Fruit fly (Drosophila melanogaster) whole organism, embryonic: ENCODE measurements around the gene CG1440.

ENCODE experiments used
- Abd-B ChIP-seq: fragments of 200-800 bp; sonication (Bioruptor generic); optimal IDR thresholded peaks from 2 replicates; lab custom pipeline; 2018; ENCODE audit warnings: missing biosample characterization, mild to moderate bottlenecking, missing genetic modification characterization, moderate library complexity
- Antp ChIP-seq: fragments of 200-800 bp; sonication (Bioruptor generic); optimal IDR thresholded peaks from 3 replicates; lab custom pipeline; 2016; ENCODE audit warnings: missing biosample characterization, missing genetic modification characterization
- Bgb ChIP-seq: fragments of 200-800 bp; sonication (Bioruptor generic); IDR thresholded peaks from 2 replicates; pipeline ENCODE4 v1.3.6; 2022; ENCODE audit warnings: missing biosample characterization, missing genetic modification characterization; ENCODE audit not compliant: partially characterized antibody
- CG12071 ChIP-seq: fragments of 200-800 bp; sonication (Bioruptor generic); optimal IDR thresholded peaks from 3 replicates; lab custom pipeline; 2018; ENCODE audit warnings: missing biosample characterization, mild to moderate bottlenecking, missing genetic modification characterization
- CG13287 ChIP-seq: fragments of 200-800 bp; sonication (Bioruptor generic); IDR thresholded peaks from 2 replicates; pipeline ENCODE4 v1.3.6; 2022; ENCODE audit warnings: missing biosample characterization, missing genetic modification characterization; ENCODE audit not compliant: partially characterized antibody
- CG13424 ChIP-seq: fragments of 200-800 bp; sonication (Bioruptor generic); optimal IDR thresholded peaks from 2 replicates; lab custom pipeline; 2019; ENCODE audit warnings: missing biosample characterization, mild to moderate bottlenecking, missing genetic modification characterization, moderate library complexity
- CG14965 ChIP-seq: fragments of 200-800 bp; sonication (Bioruptor generic); optimal IDR thresholded peaks from 2 replicates; lab custom pipeline; 2016; ENCODE audit warnings: missing biosample characterization, missing genetic modification characterization, borderline replicate concordance
- CG15479 ChIP-seq: fragments of 200-800 bp; sonication (Bioruptor generic); optimal IDR thresholded peaks from 3 replicates; lab custom pipeline; 2019; ENCODE audit warnings: missing biosample characterization, mild to moderate bottlenecking, missing genetic modification characterization, moderate library complexity
- CG15601 ChIP-seq: fragments of 200-800 bp; sonication (Bioruptor generic); optimal IDR thresholded peaks from 3 replicates; lab custom pipeline; 2019; ENCODE audit warnings: missing biosample characterization, mild to moderate bottlenecking, missing genetic modification characterization, moderate library complexity
- CG16779 ChIP-seq: fragments of 200-800 bp; sonication (Bioruptor generic); IDR thresholded peaks from 2 replicates; pipeline ENCODE4 v1.3.6; 2022; ENCODE audit warnings: missing biosample characterization, missing genetic modification characterization
- CG17361 ChIP-seq: fragments of 200-800 bp; sonication (Bioruptor generic); IDR thresholded peaks from 3 replicates; pipeline ENCODE4 v1.3.6; 2022; ENCODE audit warnings: missing biosample characterization, missing genetic modification characterization
- CG17829 ChIP-seq: fragments of 200-800 bp; optimal IDR thresholded peaks from 2 replicates; lab custom pipeline; 2019; ENCODE audit warnings: missing biosample characterization, mild to moderate bottlenecking, missing genetic modification characterization, moderate library complexity
- CG18262 ChIP-seq: fragments of 200-800 bp; optimal IDR thresholded peaks from 3 replicates; lab custom pipeline; 2019; ENCODE audit warnings: missing biosample characterization, mild to moderate bottlenecking, missing genetic modification characterization, moderate library complexity
- CG18764 ChIP-seq: fragments of 200-800 bp; sonication (Bioruptor generic); optimal IDR thresholded peaks from 3 replicates; lab custom pipeline; 2016; ENCODE audit warnings: missing biosample characterization, missing genetic modification characterization
- CG4820 ChIP-seq: fragments of 200-800 bp; sonication (Bioruptor generic); optimal IDR thresholded peaks from 3 replicates; lab custom pipeline; 2016; ENCODE audit warnings: missing biosample characterization, missing genetic modification characterization
- CG6689 ChIP-seq: fragments of 200-800 bp; sonication (Bioruptor generic); IDR thresholded peaks from 2 replicates; pipeline ENCODE4 v1.3.6; 2022; ENCODE audit warnings: missing biosample characterization, missing genetic modification characterization
- CG6854 ChIP-seq: fragments of 200-800 bp; sonication (Bioruptor generic); optimal IDR thresholded peaks from 3 replicates; lab custom pipeline; 2017; ENCODE audit warnings: missing biosample characterization, mild to moderate bottlenecking, missing genetic modification characterization
- CG7556 ChIP-seq: fragments of 200-800 bp; sonication (Bioruptor generic); optimal IDR thresholded peaks from 2 replicates; lab custom pipeline; 2017; ENCODE audit warnings: missing biosample characterization, mild to moderate bottlenecking, missing genetic modification characterization
- CG7963 ChIP-seq: fragments of 200-800 bp; sonication (Bioruptor generic); IDR thresholded peaks from 3 replicates; pipeline ENCODE4 v1.3.6; 2022; ENCODE audit warnings: missing biosample characterization, missing genetic modification characterization; ENCODE audit not compliant: partially characterized antibody
- CG8478 ChIP-seq: fragments of >200 bp; optimal IDR thresholded peaks from 2 replicates; lab custom pipeline; 2018
- Dek ChIP-seq: fragments of 200-800 bp; sonication (Bioruptor generic); optimal IDR thresholded peaks from 3 replicates; lab custom pipeline; 2019; ENCODE audit warnings: missing biosample characterization, mild to moderate bottlenecking, missing genetic modification characterization, moderate library complexity
- Dp ChIP-seq: fragments of 200-800 bp; sonication (Bioruptor generic); optimal IDR thresholded peaks from 2 replicates; lab custom pipeline; 2018; ENCODE audit warnings: missing biosample characterization, mild to moderate bottlenecking, missing genetic modification characterization, moderate library complexity
- Fer2 ChIP-seq: fragments of 200-800 bp; sonication (Bioruptor generic); optimal IDR thresholded peaks from 2 replicates; lab custom pipeline; 2018; ENCODE audit warnings: missing biosample characterization, mild to moderate bottlenecking, missing genetic modification characterization, moderate library complexity
- H2.0 ChIP-seq: fragments of 200-800 bp; sonication (Bioruptor generic); IDR thresholded peaks from 2 replicates; pipeline ENCODE4 v1.3.6; 2022; ENCODE audit warnings: missing biosample characterization, missing genetic modification characterization
- HHEX ChIP-seq: fragments of 200-800 bp; sonication (Bioruptor generic); optimal IDR thresholded peaks from 3 replicates; lab custom pipeline; 2017; ENCODE audit warnings: missing biosample characterization, mild to moderate bottlenecking, missing genetic modification characterization, missing genetic modification reagents
- HLH3B ChIP-seq: fragments of 200-800 bp; sonication (Bioruptor generic); IDR thresholded peaks from 2 replicates; pipeline ENCODE4 v1.3.6; 2022; ENCODE audit warnings: missing biosample characterization, missing genetic modification characterization
- HLHmδ ChIP-seq: fragments of 200-800 bp; sonication (Bioruptor generic); optimal IDR thresholded peaks from 2 replicates; lab custom pipeline; 2018; ENCODE audit warnings: missing biosample characterization, mild to moderate bottlenecking, missing genetic modification characterization, moderate library complexity
- Hmr ChIP-seq: fragments of 200-800 bp; sonication (Bioruptor generic); optimal IDR thresholded peaks from 3 replicates; lab custom pipeline; 2017; ENCODE audit warnings: mild to moderate bottlenecking, missing biosample characterization, missing genetic modification reagents, missing genetic modification characterization
- NC2α ChIP-seq: fragments of 200-800 bp; sonication (Bioruptor generic); optimal IDR thresholded peaks from 2 replicates; lab custom pipeline; 2016; ENCODE audit warnings: missing biosample characterization, missing genetic modification characterization
- NC2β ChIP-seq: fragments of 200-800 bp; sonication (Bioruptor generic); optimal IDR thresholded peaks from 2 replicates; lab custom pipeline; 2016; ENCODE audit warnings: missing biosample characterization, missing genetic modification characterization
- NFAT ChIP-seq: fragments of 200-800 bp; sonication (Bioruptor generic); IDR thresholded peaks from 2 replicates; pipeline ENCODE4 v1.3.6; 2022; ENCODE audit warnings: missing biosample characterization, missing genetic modification characterization
- Oaz ChIP-seq: fragments of 200-800 bp; sonication (Bioruptor generic); IDR thresholded peaks from 2 replicates; pipeline ENCODE4 v1.3.6; 2022; ENCODE audit warnings: missing biosample characterization, missing genetic modification characterization
- Scr ChIP-seq: fragments of 200-800 bp; sonication (Bioruptor generic); IDR thresholded peaks from 2 replicates; pipeline ENCODE4 v1.3.6; 2022; ENCODE audit warnings: missing biosample characterization, missing genetic modification characterization; ENCODE audit not compliant: partially characterized antibody
- Xbp1 ChIP-seq: fragments of 200-800 bp; sonication (Bioruptor generic); optimal IDR thresholded peaks from 3 replicates; lab custom pipeline; 2016; ENCODE audit warnings: missing biosample characterization, mild to moderate bottlenecking, missing genetic modification characterization
- abd-A ChIP-seq: fragments of 200-800 bp; sonication (Bioruptor generic); optimal IDR thresholded peaks from 3 replicates; lab custom pipeline; 2019; ENCODE audit warnings: missing biosample characterization, mild to moderate bottlenecking, missing genetic modification characterization, moderate library complexity
- ase ChIP-seq: fragments of 200-800 bp; sonication (Bioruptor generic); IDR thresholded peaks from 3 replicates; pipeline ENCODE4 v1.3.6; 2022; ENCODE audit warnings: missing biosample characterization, missing genetic modification characterization
- croc ChIP-seq: fragments of 200-800 bp; sonication (Bioruptor generic); conservative IDR thresholded peaks from 3 replicates; pipeline ENCODE4 v1.3.6; 2022; ENCODE audit warnings: missing biosample characterization, missing genetic modification characterization
- danr ChIP-seq: fragments of 200-800 bp; sonication (Bioruptor generic); IDR thresholded peaks from 2 replicates; pipeline ENCODE4 v1.3.6; 2022; ENCODE audit warnings: missing biosample characterization, missing genetic modification characterization
- en ChIP-seq: fragments of 200-800 bp; sonication (Bioruptor generic); optimal IDR thresholded peaks from 2 replicates; lab custom pipeline; 2016; ENCODE audit warnings: missing biosample characterization, missing genetic modification characterization
- ftz-f1 ChIP-seq: fragments of 200-800 bp; sonication (Bioruptor generic); optimal IDR thresholded peaks from 2 replicates; lab custom pipeline; 2016; ENCODE audit warnings: missing biosample characterization, missing genetic modification characterization
- gt ChIP-seq: fragments of 200-800 bp; sonication (Bioruptor generic); IDR thresholded peaks from 2 replicates; pipeline ENCODE4 v1.3.6; 2022; ENCODE audit warnings: missing biosample characterization, missing genetic modification characterization
- ind ChIP-seq: fragments of 200-800 bp; sonication (Bioruptor generic); optimal IDR thresholded peaks from 3 replicates; lab custom pipeline; 2016; ENCODE audit warnings: missing biosample characterization, missing genetic modification characterization
- jumu ChIP-seq: fragments of 200-800 bp; sonication (Bioruptor generic); optimal IDR thresholded peaks from 3 replicates; lab custom pipeline; 2016; ENCODE audit warnings: missing biosample characterization, missing genetic modification characterization
- kni ChIP-seq: fragments of 200-800 bp; sonication (Bioruptor generic); optimal IDR thresholded peaks from 3 replicates; lab custom pipeline; 2017; ENCODE audit warnings: mild to moderate bottlenecking, missing biosample characterization, missing genetic modification reagents, missing genetic modification characterization
- psq ChIP-seq: fragments of 200-800 bp; sonication (Bioruptor generic); optimal IDR thresholded peaks from 2 replicates; lab custom pipeline; 2017; ENCODE audit warnings: missing biosample characterization, missing genetic modification characterization
- salm ChIP-seq: fragments of 200-800 bp; sonication (Bioruptor generic); optimal IDR thresholded peaks from 2 replicates; lab custom pipeline; 2018; ENCODE audit warnings: missing biosample characterization, mild to moderate bottlenecking, missing genetic modification characterization
- sens ChIP-seq: fragments of 200-800 bp; sonication (Bioruptor generic); peaks from one replicate; lab custom pipeline; 2016; ENCODE audit warnings: missing biosample characterization, missing genetic modification characterization
- sima ChIP-seq: fragments of 200-800 bp; sonication (Bioruptor generic); optimal IDR thresholded peaks from 2 replicates; lab custom pipeline; 2016; ENCODE audit warnings: missing biosample characterization, missing genetic modification characterization
- stwl ChIP-seq: fragments of 200-800 bp; sonication (Bioruptor generic); optimal IDR thresholded peaks from 3 replicates; lab custom pipeline; 2018; ENCODE audit warnings: missing biosample characterization, mild to moderate bottlenecking, missing genetic modification characterization, moderate library complexity

Gene CG1440

dm6 chrX:8398177-8399018 is 38.5 kb upstream of the CG1440 start, which contains the start of gene CG10555 (continued):
- TF ChIP-seq CG18764 (GFP tag; lab: Kevin White, UChicago), result peak; percentile 97
- TF ChIP-seq CG7963, result peak; percentile 69
- peak; percentile 86 for TF ChIP-seq HLH3B (GFP tag; lab: Robert Waterston, UW)
- TF ChIP-seq NFAT (GFP tag; lab: Robert Waterston, UW), result peak; percentile 87
- peak; percentile 96 for TF ChIP-seq CG13424
- peak; percentile 85 for TF ChIP-seq Hmr
- TF ChIP-seq CG13287 (GFP tag; lab: Robert Waterston, UW), result peak; percentile 75
- TF ChIP-seq Abd-B (GFP tag; lab: Kevin White, UChicago), result peak; percentile 79
- TF ChIP-seq CG4820, result peak; percentile 87
- peak; percentile 86 for TF ChIP-seq ase (GFP tag; lab: Robert Waterston, UW)
- peak; percentile 91 for TF ChIP-seq Oaz (GFP tag; lab: Robert Waterston, UW)
- peak; percentile 69 for TF ChIP-seq jumu
- peak; percentile 60 for TF ChIP-seq CG14965 (GFP tag; lab: Kevin White, UChicago)
- no peak for TF ChIP-seq HLHmδ (GFP tag; lab: Kevin White, UChicago)
- TF ChIP-seq Dp, result peak; percentile 11
- TF ChIP-seq CG15479, result peak; percentile 66
- peak; percentile 84 for TF ChIP-seq gt (GFP tag; lab: Robert Waterston, UW)
- peak; percentile 89 for TF ChIP-seq Xbp1
- no peak for TF ChIP-seq CG8478 (lab: Kevin White, UChicago)
- TF ChIP-seq CG16779 (GFP tag; lab: Robert Waterston, UW), result peak; percentile 69; the same call in 1 of the 2 replicates
- TF ChIP-seq CG15601 (tag; lab: Kevin White, UChicago), result peak; percentile 84
- TF ChIP-seq CG17829, result peak; percentile 75
- no peak for TF ChIP-seq abd-A (tag; lab: Kevin White, UChicago)
- peak; percentile 49 for TF ChIP-seq Dek (tag; lab: Kevin White, UChicago)
- TF ChIP-seq Fer2, result peak; percentile 70
- no peak for TF ChIP-seq salm (tag; lab: Kevin White, UChicago)
- peak; percentile 93 for TF ChIP-seq NC2β (GFP tag; lab: Kevin White, UChicago)
- TF ChIP-seq Antp (GFP tag; lab: Kevin White, UChicago), result peak; percentile 83
- peak; percentile 82 for TF ChIP-seq CG17361 (GFP tag; lab: Robert Waterston, UW)
- peak; percentile 76 for TF ChIP-seq danr (GFP tag; lab: Robert Waterston, UW)
- no peak for TF ChIP-seq CG6854 (GFP tag; lab: Kevin White, UChicago)
- peak; percentile 73 for TF ChIP-seq Scr (GFP tag; lab: Robert Waterston, UW)
- TF ChIP-seq sens (GFP tag; lab: Kevin White, UChicago), result peak; percentile 96
- TF ChIP-seq Bgb (GFP tag; lab: Robert Waterston, UW), result peak; percentile 80
- TF ChIP-seq stwl, result peak; percentile 21
- TF ChIP-seq CG18262, result peak; percentile 75
- TF ChIP-seq H2.0 (GFP tag; lab: Robert Waterston, UW), result peak; percentile 89
- peak; percentile 64 for TF ChIP-seq en
- peak; percentile 80 for TF ChIP-seq CG7556 (GFP tag; lab: Kevin White, UChicago)
- TF ChIP-seq ind, result peak; percentile 90
- peak; percentile 91 for TF ChIP-seq croc
- TF ChIP-seq kni, result peak; percentile 71
- TF ChIP-seq CG12071 (GFP tag; lab: Kevin White, UChicago), result no peak
- TF ChIP-seq ftz-f1, result no peak
- no peak for TF ChIP-seq psq (GFP tag; lab: Kevin White, UChicago)
- peak; percentile 84 for TF ChIP-seq CG6689 (GFP tag; lab: Robert Waterston, UW)
- TF ChIP-seq HHEX (GFP tag; lab: Kevin White, UChicago), result peak; percentile 59
- peak; percentile 58 for TF ChIP-seq NC2α (GFP tag; lab: Kevin White, UChicago)
- peak; percentile 41 for TF ChIP-seq sima (GFP tag; lab: Kevin White, UChicago)
